Worm (Caenorhabditis elegans) whole organism, late embryonic: Measurements from ENCODE around the gene gcl-1.

Source experiments
- F13H6.1 ChIP-seq: sonication (generic microtip); optimal IDR thresholded peaks from 2 replicates; lab custom pipeline; 2016; ENCODE audit warnings: missing genetic modification characterization, missing compliant biosample characterization
- ceh-18 ChIP-seq: sonication (generic microtip); optimal IDR thresholded peaks from 2 replicates; lab custom pipeline; 2016; ENCODE audit warnings: missing genetic modification characterization, missing compliant biosample characterization
- ets-4 ChIP-seq: sonication (generic microtip); optimal IDR thresholded peaks from 2 replicates; lab custom pipeline; 2016; ENCODE audit warnings: missing genetic modification characterization, missing compliant biosample characterization
- eyg-1 ChIP-seq: sonication (generic microtip); optimal IDR thresholded peaks from 2 replicates; lab custom pipeline; 2016; ENCODE audit warnings: missing genotype, missing genetic modification characterization, missing compliant biosample characterization
- fkh-10 ChIP-seq: fragments of 150-350 bp; optimal IDR thresholded peaks from 2 replicates; lab custom pipeline; 2014; ENCODE audit warnings: missing biosample characterization, missing genetic modification reagents, missing genetic modification characterization
- hlh-15 ChIP-seq: sonication (generic microtip); optimal IDR thresholded peaks from 2 replicates; lab custom pipeline; 2016; ENCODE audit warnings: missing genetic modification characterization, missing compliant biosample characterization
- nhr-11 ChIP-seq: fragments of 150-350 bp; optimal IDR thresholded peaks from 2 replicates; lab custom pipeline; 2014; ENCODE audit warnings: missing biosample characterization, missing genetic modification characterization
- pat-9 ChIP-seq: fragments of 200-800 bp; sonication (Bioruptor generic); optimal IDR thresholded peaks from 2 replicates; lab custom pipeline; 2018; ENCODE audit warnings: mild to moderate bottlenecking, missing genetic modification characterization, moderate library complexity, missing compliant biosample characterization
- pha-4 ChIP-seq: fragments of 150-350 bp; optimal IDR thresholded peaks from 2 replicates; lab custom pipeline; 2018; ENCODE audit warnings: missing biosample characterization, missing genetic modification reagents, missing genetic modification characterization
- pqm-1 ChIP-seq: sonication (generic microtip); optimal IDR thresholded peaks from 2 replicates; lab custom pipeline; 2016; ENCODE audit warnings: missing genetic modification characterization, missing compliant biosample characterization
- sdc-2 ChIP-seq: sonication (generic microtip); optimal IDR thresholded peaks from 2 replicates; lab custom pipeline; 2016; ENCODE audit warnings: missing genotype, missing genetic modification characterization, missing compliant biosample characterization
- sox-2 ChIP-seq: fragments of 200-800 bp; sonication (Bioruptor generic); IDR thresholded peaks from 2 replicates; pipeline ENCODE4 v1.3.6; 2022; ENCODE audit warnings: missing genetic modification reagents, missing genetic modification characterization, missing compliant biosample characterization
- sox-4 ChIP-seq: sonication (generic microtip); optimal IDR thresholded peaks from 2 replicates; lab custom pipeline; 2017; ENCODE audit warnings: mild to moderate bottlenecking, missing genetic modification characterization, inconsistent platforms, missing compliant biosample characterization
- unc-55 ChIP-seq: sonication (generic microtip); optimal IDR thresholded peaks from 2 replicates; lab custom pipeline; 2017; ENCODE audit warnings: missing biosample characterization, missing genetic modification reagents, missing genetic modification characterization

DNA sequence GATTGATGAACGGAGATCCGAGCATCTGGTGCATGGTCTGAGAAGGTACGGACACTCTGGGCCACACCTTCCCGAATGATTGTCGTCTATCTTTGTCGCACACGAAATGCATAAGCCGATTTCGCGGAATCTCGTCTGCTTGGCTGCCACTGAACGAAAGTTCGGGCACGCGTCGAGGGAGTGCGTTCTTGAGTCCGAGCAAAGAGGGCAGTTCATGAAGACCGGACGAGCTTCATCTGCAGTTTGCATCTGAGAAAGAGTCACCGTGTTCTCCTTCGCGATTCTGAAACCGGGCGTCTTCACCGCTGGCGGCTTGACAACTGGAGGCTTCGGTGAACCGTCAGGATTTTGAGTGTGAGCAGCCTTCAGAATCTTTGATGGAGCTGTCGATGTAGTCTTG lies 45.5 kb upstream of the gcl-1 start:
- TF ChIP-seq sox-2 (GFP tag; lab: Robert Waterston, UW) (no peak), pat-9 (tag; lab: Kevin White, UChicago) (no peak), sdc-2 (no peak), fkh-10 (GFP tag; lab: Kevin White, UChicago) (no peak), eyg-1 (tag; lab: Kevin White, UChicago) (no peak), sox-4 (no peak), nhr-11 (tag; lab: Kevin White, UChicago) (no peak), pqm-1 (tag; lab: Kevin White, UChicago) (no peak), unc-55 (GFP tag; lab: Kevin White, UChicago) (no peak), ceh-18 (no peak), pha-4 (tag; lab: Kevin White, UChicago) (no peak), ets-4 (tag; lab: Kevin White, UChicago) (no peak), hlh-15 (tag; lab: Kevin White, UChicago) (no peak), F13H6.1 (tag; lab: Kevin White, UChicago) (no peak)
